Fruit fly (Drosophila melanogaster) Kc167 (cell line): Measurements from ENCODE around the gene Bmcp.

Source experiments
- Myc ChIP-seq: fragments of >200 bp; optimal IDR thresholded peaks from 2 replicates; lab custom pipeline; 2017; ENCODE audit warnings: missing external identifiers
- Sin3A ChIP-seq: fragments of >200 bp; optimal IDR thresholded peaks from 2 replicates; lab custom pipeline; 2018; ENCODE audit warnings: missing external identifiers
- ttk ChIP-seq: sonication (Bioruptor generic); optimal IDR thresholded peaks from 2 replicates; lab custom pipeline; 2017; ENCODE audit warnings: missing external identifiers

DNA sequence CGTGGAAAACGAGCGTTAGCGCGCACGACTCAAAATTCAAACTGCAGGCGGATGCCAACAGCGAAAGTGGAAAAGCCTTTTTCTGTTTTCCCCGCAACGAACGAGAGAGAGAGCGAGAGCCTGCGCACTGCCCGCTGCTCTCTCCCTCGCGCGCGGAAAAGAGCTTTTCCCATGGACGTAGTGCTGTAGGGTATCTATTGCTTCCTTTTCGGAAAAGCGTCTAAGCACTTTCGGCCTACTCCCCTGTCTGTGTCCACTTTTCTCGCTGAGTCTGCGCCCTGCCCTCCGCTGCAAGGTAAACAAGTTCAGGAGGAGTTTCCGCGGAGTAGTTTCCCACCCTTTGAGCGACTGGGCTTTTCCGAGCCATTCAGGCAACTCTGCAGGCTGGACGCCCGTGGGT, 40.4 kb upstream of the Bmcp start, which contains the start of gene CG32085:
- TF ChIP-seq Myc (no peak), Sin3A (no peak), ttk (no peak)
